Fruit fly (Drosophila melanogaster) Kc167 (cell line): ENCODE measurements around the gene arm.

Experiments
- Myc ChIP-seq: fragments of >200 bp; optimal IDR thresholded peaks from 2 replicates; lab custom pipeline; 2017; ENCODE audit warnings: missing external identifiers
- Sin3A ChIP-seq: fragments of >200 bp; optimal IDR thresholded peaks from 2 replicates; lab custom pipeline; 2018; ENCODE audit warnings: missing external identifiers
- h ChIP-seq: fragments of >200 bp; optimal IDR thresholded peaks from 3 replicates; lab custom pipeline; 2018; ENCODE audit warnings: missing external identifiers
- insv ChIP-seq: fragments of >200 bp; optimal IDR thresholded peaks from 3 replicates; lab custom pipeline; 2018; ENCODE audit warnings: missing external identifiers
- psq ChIP-seq: fragments of >200 bp; optimal IDR thresholded peaks from 2 replicates; lab custom pipeline; 2017; ENCODE audit warnings: missing external identifiers

DNA sequence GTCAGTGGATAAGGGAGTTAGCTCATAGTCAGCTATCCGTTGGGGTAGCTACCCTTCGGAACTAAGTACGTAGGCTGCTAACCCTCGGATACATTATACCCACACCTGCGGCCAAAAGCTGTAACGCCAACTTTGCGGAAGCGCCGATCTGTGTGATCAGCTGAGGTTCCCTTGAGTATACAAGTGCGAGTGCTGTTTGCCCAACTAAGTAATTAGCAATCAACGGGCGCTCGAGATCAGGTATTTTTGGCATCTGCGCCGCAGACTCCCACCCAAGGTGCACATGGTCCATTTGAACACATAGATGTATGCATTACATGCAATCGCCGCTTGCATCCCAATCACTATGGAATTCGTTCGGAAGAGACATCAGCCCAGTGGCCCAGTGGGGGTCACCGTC, 46.4 kb downstream of the arm start:
- TF ChIP-seq insv (lab: Kevin White, UChicago): no peak
- TF ChIP-seq Myc (lab: Kevin White, UChicago): no peak
- no peak for TF ChIP-seq Sin3A (lab: Kevin White, UChicago)
- TF ChIP-seq h: no peak
- no peak for TF ChIP-seq psq (lab: Kevin White, UChicago)
